Fruit fly (Drosophila melanogaster): ENCODE data around the gene atk.

The atk gene

DNA sequence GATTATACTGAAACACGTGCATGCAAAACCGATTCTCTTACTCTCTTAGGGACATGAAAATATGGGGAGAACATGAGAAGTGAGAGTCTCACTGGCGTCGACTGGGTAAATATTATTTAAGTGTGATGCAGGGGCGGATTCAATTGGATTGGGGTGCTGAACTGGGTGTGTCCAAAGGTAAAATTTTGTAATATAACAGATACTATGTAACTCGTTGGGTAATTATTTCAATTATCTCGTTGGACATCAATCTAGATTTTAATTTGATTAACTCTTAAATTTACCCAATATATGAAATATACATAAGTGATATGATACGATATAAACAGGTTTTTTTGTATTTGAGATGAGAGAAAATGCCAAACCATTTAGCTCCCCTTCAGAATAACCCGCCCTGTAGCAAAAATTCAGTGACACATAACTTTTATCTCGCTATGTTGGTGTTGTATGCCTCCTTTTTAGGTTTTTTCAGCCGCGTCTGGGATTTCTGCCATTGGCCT, 43.5 kb upstream of the atk start (continued):
- TF ChIP-seq hkb (optimal IDR thresholded peaks at IDR 0.05): no peak
- peak; percentile 88 for TF ChIP-seq hkb (GFP tag; IDR thresholded peaks at IDR 0.05)
- peak; percentile 21 for TF ChIP-seq CG14965 (GFP tag; optimal IDR thresholded peaks at IDR 0.05; ENCODE audit: borderline replicate concordance)
- peak; percentile 98 for TF ChIP-seq CG2678 (tag; optimal IDR thresholded peaks at IDR 0.05)
- peak; percentile 65 for TF ChIP-seq sqz (GFP tag; optimal IDR thresholded peaks at IDR 0.05)
- peak; percentile 96 for TF ChIP-seq CG7839 (tag; optimal IDR thresholded peaks at IDR 0.05)
- TF ChIP-seq gt (GFP tag; IDR thresholded peaks at IDR 0.05): peak; percentile 73
- TF ChIP-seq CG7556 (GFP tag; optimal IDR thresholded peaks at IDR 0.05): peak; percentile 93
- peak; percentile 84 for TF ChIP-seq CG18011 (GFP tag; optimal IDR thresholded peaks at IDR 0.05)
- TF ChIP-seq slou (GFP tag; optimal IDR thresholded peaks at IDR 0.05): peak; percentile 78
- peak; percentile 91 for TF ChIP-seq tio (GFP tag; optimal IDR thresholded peaks at IDR 0.05)
- peak; percentile 81 for TF ChIP-seq Vsx1 (GFP tag; optimal IDR thresholded peaks at IDR 0.05)
- peak; percentile 79 for TF ChIP-seq cato (GFP tag; optimal IDR thresholded peaks at IDR 0.05; ENCODE audit: borderline replicate concordance)
- TF ChIP-seq CG15269 (tag; optimal IDR thresholded peaks at IDR 0.05): peak; percentile 94
- TF ChIP-seq Rx (GFP tag; IDR thresholded peaks at IDR 0.05): peak; percentile 74
- TF ChIP-seq ap (GFP tag; IDR thresholded peaks at IDR 0.05): peak; percentile 68
- peak; percentile 76 for TF ChIP-seq inv (GFP tag; IDR thresholded peaks at IDR 0.05; ENCODE audit: partially characterized antibody)
- TF ChIP-seq CG2202 (tag; optimal IDR thresholded peaks at IDR 0.05): peak; percentile 60
- TF ChIP-seq ttk (GFP tag; IDR thresholded peaks at IDR 0.05): peak; percentile 89; the same call in 1 of the 2 replicates
- peak; percentile 97 for TF ChIP-seq CG10147 (GFP tag; optimal IDR thresholded peaks at IDR 0.05)
- peak; percentile 90 for TF ChIP-seq CG4820 (GFP tag; optimal IDR thresholded peaks at IDR 0.05)
- TF ChIP-seq CG8765 (GFP tag; IDR thresholded peaks at IDR 0.05): peak; percentile 84; the same call in 1 of the 2 replicates
- TF ChIP-seq CG13287 (GFP tag; IDR thresholded peaks at IDR 0.05; ENCODE audit: partially characterized antibody): 0 out of 2 replicates have a peak, but pooled peaks have one; percentile 21
- peak; percentile 98 for TF ChIP-seq Rfx (GFP tag; IDR thresholded peaks at IDR 0.05)
- peak; percentile 84 for TF ChIP-seq disco-r (GFP tag; optimal IDR thresholded peaks at IDR 0.05)
- peak; percentile 91 for TF ChIP-seq esg (GFP tag; conservative IDR thresholded peaks at IDR 0.05)
- TF ChIP-seq chif (GFP tag; optimal IDR thresholded peaks at IDR 0.05): peak; percentile 90 to 94
- TF ChIP-seq CG15601 (tag; optimal IDR thresholded peaks at IDR 0.05): peak; percentile 75
- peak; percentile 98 for TF ChIP-seq NFAT (GFP tag; IDR thresholded peaks at IDR 0.05)
- TF ChIP-seq Lpt (GFP tag; optimal IDR thresholded peaks at IDR 0.05): no peak
- peak; percentile 95 for TF ChIP-seq tgo (GFP tag; IDR thresholded peaks at IDR 0.05)
- TF ChIP-seq CG12155 (GFP tag; optimal IDR thresholded peaks at IDR 0.05): peak; percentile 96
- TF ChIP-seq gem (tag; optimal IDR thresholded peaks at IDR 0.05): peak; percentile 95
- peak; percentile 34 for TF ChIP-seq CTCF (GFP tag; optimal IDR thresholded peaks at IDR 0.05)
- peak; percentile 2 for TF ChIP-seq CG9797 (GFP tag; optimal IDR thresholded peaks at IDR 0.05)
- TF ChIP-seq Lim3 (GFP tag; IDR thresholded peaks at IDR 0.05): 0 out of 2 replicates have a peak, but pooled peaks have one; percentile 46
- TF ChIP-seq nerfin-1 (tag; optimal IDR thresholded peaks at IDR 0.05): peak; percentile 85
- peak; percentile 93 for TF ChIP-seq CG11504 (tag; optimal IDR thresholded peaks at IDR 0.05)
- no peak for TF ChIP-seq Doc2 (GFP tag; IDR thresholded peaks at IDR 0.05)
- peak; percentile 88 for TF ChIP-seq wdn (GFP tag; IDR thresholded peaks at IDR 0.05)
- TF ChIP-seq Gsc (GFP tag; IDR thresholded peaks at IDR 0.05): no peak
- TF ChIP-seq CG13894 (tag; optimal IDR thresholded peaks at IDR 0.05): peak; percentile 97
- TF ChIP-seq CG6791 (GFP tag; IDR thresholded peaks at IDR 0.05; ENCODE audit: partially characterized antibody): 0 out of 3 replicates have a peak, but pooled peaks have one; percentile 51
- no peak for TF ChIP-seq sna (GFP tag; IDR thresholded peaks at IDR 0.05; ENCODE audit: partially characterized antibody)
- TF ChIP-seq E2f1 (GFP tag; IDR thresholded peaks at IDR 0.05): peak; percentile 91
- TF ChIP-seq Sry-δ (GFP tag; optimal IDR thresholded peaks at IDR 0.05): peak; percentile 60
- no peak for TF ChIP-seq Elba2 (GFP tag; optimal IDR thresholded peaks at IDR 0.05)
- TF ChIP-seq CG1832 (GFP tag; optimal IDR thresholded peaks at IDR 0.05): no peak
- peak; percentile 96 for TF ChIP-seq CG34376 (GFP tag; optimal IDR thresholded peaks at IDR 0.05)
- TF ChIP-seq CG17912 (GFP tag; optimal IDR thresholded peaks at IDR 0.05): peak; percentile 20
